Worm (Caenorhabditis elegans): ENCODE results near the gene flp-5.

The flp-5 gene

ce11 chrX:8567166-8567565 is 39.1 kb downstream of the flp-5 start:
- no peak for TF ChIP-seq unc-62 (GFP tag; optimal IDR thresholded peaks at IDR 0.05)

ce11 chrX:8567823-8568314 is 39.8 kb downstream of the flp-5 start:
- TF ChIP-seq unc-62 (GFP tag; optimal IDR thresholded peaks at IDR 0.05) = no peak

ce11 chrX:8568423-8568903 is 40.4 kb downstream of the flp-5 start:
- TF ChIP-seq unc-62 (GFP tag; optimal IDR thresholded peaks at IDR 0.05) = no peak

ce11 chrX:8569159-8569558 is 41.1 kb downstream of the flp-5 start:
- no peak for TF ChIP-seq unc-62 (GFP tag; optimal IDR thresholded peaks at IDR 0.05)

ce11 chrX:8570997-8571517 is 43.0 kb downstream of the flp-5 start, which contains the start of gene jmjd-3.1:
Gene jmjd-3.1, plus strand, starts transcription at chrX:8571047.
- TF ChIP-seq unc-62 (GFP tag; optimal IDR thresholded peaks at IDR 0.05) = no peak

ce11 chrX:8580217-8580616 is 52.2 kb downstream of the flp-5 start, which contains the start of gene F18E9.4:
Gene F18E9.4, plus strand, starts transcription at chrX:8580517.
- TF ChIP-seq unc-62 (GFP tag; optimal IDR thresholded peaks at IDR 0.05) = no peak

Measured in whole organism, dauer.